Fruit fly (Drosophila melanogaster) whole organism, prepupa: Measurements from ENCODE around the gene Dpck.
A peak's percentile ranks its signal among the peaks of the same experiment; 100 is the strongest.

Source experiments
- Blimp-1 ChIP-seq: fragments of 200-800 bp; sonication (Bioruptor generic); optimal IDR thresholded peaks from 3 replicates; lab custom pipeline; 2017; ENCODE audit warnings: missing biosample characterization, missing genetic modification characterization, mild to moderate bottlenecking, moderate library complexity, missing genetic modification reagents
- CG10669 ChIP-seq: fragments of 200-800 bp; sonication (Bioruptor generic); optimal IDR thresholded peaks from 3 replicates; lab custom pipeline; 2018; ENCODE audit warnings: missing biosample characterization, mild to moderate bottlenecking, missing genetic modification characterization, moderate library complexity
- CG11762 ChIP-seq: fragments of 200-800 bp; sonication (Bioruptor generic); optimal IDR thresholded peaks from 3 replicates; lab custom pipeline; 2016; ENCODE audit warnings: missing biosample characterization, missing genetic modification characterization; ENCODE audit not compliant: insufficient read depth
- CG15336 ChIP-seq: fragments of 200-800 bp; sonication (Bioruptor generic); IDR thresholded peaks from 2 replicates; pipeline ENCODE4 v1.3.6; 2022; ENCODE audit warnings: missing biosample characterization, missing genetic modification characterization
- CG1621 ChIP-seq: fragments of 200-800 bp; sonication (Bioruptor generic); optimal IDR thresholded peaks from 3 replicates; lab custom pipeline; 2018; ENCODE audit warnings: missing biosample characterization, mild to moderate bottlenecking, missing genetic modification characterization
- CG3032 ChIP-seq: fragments of 200-800 bp; optimal IDR thresholded peaks from 2 replicates; lab custom pipeline; 2019; ENCODE audit warnings: missing biosample characterization, mild to moderate bottlenecking, missing genetic modification characterization, moderate library complexity
- CG32006 ChIP-seq: fragments of 200-800 bp; sonication (Bioruptor generic); optimal IDR thresholded peaks from 3 replicates; lab custom pipeline; 2017; ENCODE audit warnings: missing biosample characterization, mild to moderate bottlenecking, missing genetic modification characterization
- CG3919 ChIP-seq: fragments of 200-800 bp; sonication (Bioruptor generic); optimal IDR thresholded peaks from 3 replicates; lab custom pipeline; 2016; ENCODE audit warnings: missing biosample characterization, missing genetic modification characterization
- CG6163 ChIP-seq: fragments of 200-800 bp; sonication (Bioruptor generic); IDR thresholded peaks from 3 replicates; pipeline ENCODE4 v1.3.6; 2022; ENCODE audit warnings: missing biosample characterization, missing genetic modification characterization
- CG6276 ChIP-seq: fragments of 200-800 bp; sonication (Bioruptor generic); optimal IDR thresholded peaks from 2 replicates; lab custom pipeline; 2017; ENCODE audit warnings: missing biosample characterization, mild to moderate bottlenecking, missing genetic modification characterization
- CG6792 ChIP-seq: fragments of 200-800 bp; sonication (Bioruptor generic); optimal IDR thresholded peaks from 3 replicates; lab custom pipeline; 2016; ENCODE audit warnings: missing biosample characterization, missing genetic modification characterization
- CG6808 ChIP-seq: fragments of 200-800 bp; sonication (Bioruptor generic); optimal IDR thresholded peaks from 3 replicates; lab custom pipeline; 2017; ENCODE audit warnings: missing biosample characterization, missing genetic modification characterization, mild to moderate bottlenecking, moderate library complexity, missing genetic modification reagents
- CG6854 ChIP-seq: fragments of 200-800 bp; sonication (Bioruptor generic); optimal IDR thresholded peaks from 2 replicates; lab custom pipeline; 2017; ENCODE audit warnings: missing biosample characterization, mild to moderate bottlenecking, missing genetic modification characterization
- CG7368 ChIP-seq: fragments of 200-800 bp; sonication (Bioruptor generic); optimal IDR thresholded peaks from 3 replicates; lab custom pipeline; 2016; ENCODE audit warnings: missing biosample characterization, missing genetic modification characterization
- CG8119 ChIP-seq: fragments of 200-800 bp; sonication (Bioruptor generic); IDR thresholded peaks from 3 replicates; pipeline ENCODE4 v1.3.6; 2022; ENCODE audit warnings: missing biosample characterization, missing genetic modification characterization
- CG8319 ChIP-seq: fragments of 200-800 bp; sonication (Bioruptor generic); optimal IDR thresholded peaks from 3 replicates; lab custom pipeline; 2016; ENCODE audit warnings: missing biosample characterization, missing genetic modification characterization
- CG8632 ChIP-seq: fragments of 200-800 bp; sonication (Bioruptor generic); optimal IDR thresholded peaks from 3 replicates; lab custom pipeline; 2016; ENCODE audit warnings: missing biosample characterization, missing genetic modification characterization
- CG9139 ChIP-seq: fragments of 200-800 bp; sonication (Bioruptor generic); optimal IDR thresholded peaks from 3 replicates; lab custom pipeline; 2017; ENCODE audit warnings: missing biosample characterization, mild to moderate bottlenecking, missing genetic modification characterization
- Eip75B ChIP-seq: fragments of 200-800 bp; sonication (Bioruptor generic); optimal IDR thresholded peaks from 3 replicates; lab custom pipeline; 2016; ENCODE audit warnings: missing biosample characterization, missing genetic modification characterization
- Eip78C ChIP-seq: fragments of 200-800 bp; sonication (Bioruptor generic); peaks from one replicate; lab custom pipeline; 2016; ENCODE audit warnings: missing biosample characterization, missing genetic modification characterization
- Eip93F ChIP-seq: fragments of 200-800 bp; sonication (Bioruptor generic); optimal IDR thresholded peaks from 2 replicates; lab custom pipeline; 2016; ENCODE audit warnings: missing biosample characterization, mild to moderate bottlenecking, missing genetic modification characterization
- Ets21C ChIP-seq: fragments of 200-800 bp; sonication (Bioruptor generic); optimal IDR thresholded peaks from 3 replicates; lab custom pipeline; 2016; ENCODE audit warnings: missing biosample characterization, missing genetic modification characterization
- Hr39 ChIP-seq: fragments of 200-800 bp; sonication (Bioruptor generic); optimal IDR thresholded peaks from 2 replicates; lab custom pipeline; 2016; ENCODE audit warnings: missing biosample characterization, missing genetic modification characterization
- Hr4 ChIP-seq: fragments of 200-800 bp; sonication (Bioruptor generic); optimal IDR thresholded peaks from 3 replicates; lab custom pipeline; 2016; ENCODE audit warnings: missing biosample characterization, missing genetic modification characterization
- Lpt ChIP-seq: fragments of 200-800 bp; sonication (Bioruptor generic); optimal IDR thresholded peaks from 3 replicates; lab custom pipeline; 2016; ENCODE audit warnings: missing biosample characterization, missing genetic modification characterization
- Met ChIP-seq: fragments of 200-800 bp; sonication (Bioruptor generic); optimal IDR thresholded peaks from 3 replicates; lab custom pipeline; 2016; ENCODE audit warnings: missing biosample characterization, missing genetic modification characterization
- Smox ChIP-seq: fragments of 200-800 bp; sonication (Bioruptor generic); optimal IDR thresholded peaks from 3 replicates; lab custom pipeline; 2016; ENCODE audit warnings: missing biosample characterization, missing genetic modification characterization
- achi ChIP-seq: fragments of 200-800 bp; sonication (Bioruptor generic); optimal IDR thresholded peaks from 3 replicates; lab custom pipeline; 2016; ENCODE audit warnings: missing biosample characterization, missing genetic modification characterization
- acj6 ChIP-seq: fragments of 200-800 bp; sonication (Bioruptor generic); optimal IDR thresholded peaks from 3 replicates; lab custom pipeline; 2016; ENCODE audit warnings: missing biosample characterization, missing genetic modification characterization
- dsx ChIP-seq: fragments of 200-800 bp; optimal IDR thresholded peaks from 3 replicates; lab custom pipeline; 2019; ENCODE audit warnings: missing biosample characterization, mild to moderate bottlenecking, missing genetic modification characterization, moderate library complexity; ENCODE audit not compliant: poor library complexity, severe bottlenecking
- eg ChIP-seq: fragments of 200-800 bp; sonication (Bioruptor generic); IDR thresholded peaks from 3 replicates; pipeline ENCODE4 v1.3.6; 2022; ENCODE audit warnings: missing biosample characterization, missing genetic modification characterization
- fd59A ChIP-seq: fragments of 200-800 bp; sonication (Bioruptor generic); optimal IDR thresholded peaks from 2 replicates; lab custom pipeline; 2017; ENCODE audit warnings: missing biosample characterization, mild to moderate bottlenecking, missing genetic modification characterization, missing genetic modification reagents
- fkh ChIP-seq: fragments of 200-800 bp; sonication (Bioruptor generic); optimal IDR thresholded peaks from 3 replicates; lab custom pipeline; 2017; ENCODE audit warnings: missing biosample characterization, mild to moderate bottlenecking, missing genetic modification characterization, moderate library complexity
- lz ChIP-seq: fragments of 200-800 bp; sonication (Bioruptor generic); optimal IDR thresholded peaks from 3 replicates; lab custom pipeline; 2016; ENCODE audit warnings: missing biosample characterization, missing genetic modification characterization
- pdm3 ChIP-seq: fragments of 200-800 bp; sonication (Bioruptor generic); optimal IDR thresholded peaks from 3 replicates; lab custom pipeline; 2016; ENCODE audit warnings: missing biosample characterization, missing genetic modification characterization
- salr ChIP-seq, 2 experiments: fragments of 200-800 bp; sonication (Bioruptor generic); optimal IDR thresholded peaks; 3 replicates each; lab custom pipeline; 2016 to 2018; ENCODE audit warnings: missing biosample characterization in 2 of 2, missing genetic modification characterization in 2 of 2, mild to moderate bottlenecking in 1 of 2
- spab ChIP-seq: fragments of 200-800 bp; sonication (Bioruptor generic); optimal IDR thresholded peaks from 2 replicates; lab custom pipeline; 2017; ENCODE audit warnings: missing biosample characterization, mild to moderate bottlenecking, missing genetic modification characterization, missing genetic modification reagents
- ss ChIP-seq, 2 experiments: fragments of 200-800 bp; sonication (Bioruptor generic); optimal IDR thresholded peaks; 2 replicates in 1 of 2; 3 replicates in 1 of 2; lab custom pipeline; 2017 to 2018; ENCODE audit warnings: mild to moderate bottlenecking in 2 of 2, missing biosample characterization in 2 of 2, missing genetic modification characterization in 2 of 2, moderate library complexity in 1 of 2
- svp ChIP-seq: fragments of 200-800 bp; sonication (Bioruptor generic); peaks from one replicate; lab custom pipeline; 2016; ENCODE audit warnings: missing biosample characterization, missing genetic modification characterization
- topi ChIP-seq: fragments of 200-800 bp; sonication (Bioruptor generic); optimal IDR thresholded peaks from 3 replicates; lab custom pipeline; 2016; ENCODE audit warnings: missing biosample characterization, missing genetic modification characterization

Dpck gene

DNA sequence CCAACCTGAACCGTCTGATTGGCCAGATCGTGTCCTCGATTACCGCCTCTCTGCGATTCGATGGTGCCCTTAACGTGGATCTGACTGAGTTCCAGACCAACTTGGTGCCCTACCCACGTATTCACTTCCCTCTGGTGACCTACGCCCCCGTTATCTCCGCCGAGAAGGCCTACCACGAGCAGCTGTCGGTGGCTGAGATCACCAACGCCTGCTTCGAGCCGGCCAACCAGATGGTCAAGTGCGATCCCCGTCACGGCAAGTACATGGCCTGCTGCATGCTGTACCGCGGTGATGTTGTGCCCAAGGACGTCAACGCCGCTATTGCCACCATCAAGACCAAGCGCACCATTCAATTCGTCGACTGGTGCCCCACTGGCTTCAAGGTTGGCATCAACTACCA lies 5.9 kb downstream of the Dpck start:
- TF ChIP-seq spab (GFP tag; lab: Kevin White, UChicago) (no peak), pdm3 (GFP tag; lab: Kevin White, UChicago) (no peak), svp (peak; percentile 79), CG6163 (no peak), lz (GFP tag; lab: Kevin White, UChicago) (no peak), Lpt (GFP tag; lab: Kevin White, UChicago) (no peak), CG32006 (GFP tag; lab: Kevin White, UChicago) (no peak)

DNA sequence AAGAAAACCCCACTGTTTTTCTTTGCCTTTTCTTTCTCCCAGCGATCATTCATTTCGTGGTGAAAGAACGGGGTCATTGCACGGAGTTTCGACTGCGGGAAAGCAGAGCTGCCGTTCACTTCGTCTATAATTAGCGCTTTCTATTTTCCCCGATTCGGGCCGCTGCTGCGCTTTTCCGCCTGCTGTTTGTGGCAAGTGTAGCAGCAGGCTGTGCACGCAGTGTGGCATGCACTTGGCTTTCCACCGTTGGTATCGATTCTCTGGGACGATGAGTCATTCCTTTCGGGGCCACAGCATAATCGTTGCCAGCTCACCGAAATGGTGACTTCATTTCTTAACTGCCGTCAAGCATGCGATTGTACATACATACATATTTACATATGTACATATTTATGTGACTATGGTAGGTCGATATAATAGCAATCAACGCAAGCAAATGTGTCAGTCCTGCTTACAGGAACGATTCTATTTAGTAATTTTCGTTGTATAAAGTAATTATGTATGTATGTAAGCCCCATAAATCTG lies 6.9 kb downstream of the Dpck start:
- TF ChIP-seq Lpt (GFP tag; lab: Kevin White, UChicago) = peak; percentile 21
- TF ChIP-seq CG3919 (GFP tag; lab: Kevin White, UChicago) = no peak
- 0 out of 3 replicates have a peak, but pooled peaks have one; percentile 12 for TF ChIP-seq CG8119
- peak; percentile 5; the same call in 1 of the 2 replicates for TF ChIP-seq CG15336
- no peak for TF ChIP-seq CG8319 (GFP tag; lab: Kevin White, UChicago)
- TF ChIP-seq CG10669 (GFP tag; lab: Kevin White, UChicago) = no peak
- peak; percentile 3 to 87 for TF ChIP-seq ss (GFP tag; optimal IDR thresholded peaks at IDR 0.05; lab: Kevin White, UChicago)
- no peak for TF ChIP-seq topi (GFP tag; lab: Kevin White, UChicago)
- TF ChIP-seq svp = peak; percentile 57
- peak; percentile 58 for TF ChIP-seq Eip78C (GFP tag; lab: Kevin White, UChicago)
- peak; percentile 47; the same call in 2 of the 3 replicates for TF ChIP-seq eg (GFP tag; lab: Robert Waterston, UW)
- TF ChIP-seq Met = no peak

DNA sequence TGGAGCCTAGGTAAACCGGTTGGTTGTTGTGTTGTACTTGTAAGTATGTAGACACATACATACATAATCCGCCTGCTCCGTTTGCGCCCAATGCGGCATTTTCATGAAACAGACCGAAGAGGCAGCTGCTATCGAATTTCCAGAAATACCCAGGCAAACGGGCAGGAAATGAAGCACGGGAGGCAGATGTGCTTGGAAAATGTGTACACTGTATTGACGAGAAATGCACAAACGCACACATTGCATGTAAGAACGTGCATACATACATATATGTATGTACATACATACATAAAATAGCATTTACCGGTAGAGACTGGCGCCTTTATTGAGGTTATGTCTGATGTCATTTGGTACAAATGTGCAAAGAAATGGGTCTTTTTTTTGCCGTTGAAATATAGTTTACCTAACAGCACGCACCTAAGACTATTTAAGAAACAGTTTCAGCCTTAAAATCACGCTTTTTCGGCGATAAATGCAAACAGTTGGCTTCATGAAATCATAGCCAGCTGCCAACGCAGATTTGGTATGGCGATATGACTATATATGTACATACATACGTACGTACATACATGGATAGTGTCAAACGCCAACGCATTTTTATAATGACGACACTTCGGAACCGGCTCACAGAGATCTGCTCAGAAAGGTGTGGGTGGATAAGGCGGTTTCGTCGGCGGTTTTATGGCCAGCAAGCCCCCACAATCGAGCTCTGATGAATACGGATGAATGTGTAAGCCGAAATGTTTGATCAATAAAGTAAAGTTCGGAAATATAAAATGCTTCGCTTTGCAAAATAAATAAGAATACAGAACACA lies 7.7 kb downstream of the Dpck start:
- TF ChIP-seq Eip75B (GFP tag; lab: Kevin White, UChicago) (no peak), Eip78C (GFP tag; lab: Kevin White, UChicago) (peak; percentile 42), svp (peak; percentile 11), CG6808 (GFP tag; lab: Kevin White, UChicago) (peak; percentile 35), achi (GFP tag; lab: Kevin White, UChicago) (peak; percentile 2), CG9139 (GFP tag; lab: Kevin White, UChicago) (no peak), pdm3 (GFP tag; lab: Kevin White, UChicago) (no peak), CG6854 (GFP tag; lab: Kevin White, UChicago) (peak; percentile 2), fkh (GFP tag; lab: Kevin White, UChicago) (peak; percentile 42), ss (GFP tag; optimal IDR thresholded peaks at IDR 0.05; lab: Kevin White, UChicago) (peak in 1 of 2 experiments; percentile 13), Met (peak; percentile 12), Lpt (GFP tag; lab: Kevin White, UChicago) (peak; percentile 67), dsx (GFP tag; lab: Kevin White, UChicago) (peak; percentile 32), salr (GFP tag; optimal IDR thresholded peaks at IDR 0.05; lab: Kevin White, UChicago) (no peak)
- TF ChIP-seq, all 60 proteins: peak for 10

DNA sequence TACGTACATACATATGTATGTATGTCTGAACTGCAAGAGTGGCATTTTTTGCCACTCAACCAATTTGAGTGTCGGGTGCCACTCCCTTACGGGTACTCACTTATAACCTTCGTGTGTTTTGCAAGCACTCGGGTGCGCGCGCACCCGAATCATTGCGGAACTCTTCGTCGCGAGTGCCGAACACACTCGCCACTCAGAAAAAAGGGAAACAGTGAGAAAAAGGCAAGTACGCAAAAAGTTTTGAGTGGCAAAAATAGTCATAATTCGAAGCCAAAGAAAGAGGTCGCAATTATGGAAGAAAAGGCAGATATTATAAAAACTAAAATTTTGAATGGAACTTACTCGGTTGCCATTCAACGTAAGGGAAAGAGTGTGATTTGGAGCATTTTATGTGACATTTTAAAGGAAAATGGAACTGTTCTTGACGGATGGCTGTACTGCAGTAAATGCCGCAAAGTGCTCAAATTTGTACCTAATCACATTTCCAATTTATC lies 8.4 kb downstream of the Dpck start:
- TF ChIP-seq Smox (no peak), CG8119 (peak; percentile 35; the same call in 2 of the 3 replicates), CG6808 (GFP tag; lab: Kevin White, UChicago) (no peak), svp (peak; percentile 52), CG6792 (GFP tag; lab: Kevin White, UChicago) (no peak), CG8632 (GFP tag; lab: Kevin White, UChicago) (peak; percentile 8), salr (GFP tag; optimal IDR thresholded peaks at IDR 0.05; lab: Kevin White, UChicago) (peak in 1 of 2 experiments; percentile 3), CG3032 (tag; lab: Kevin White, UChicago) (peak; percentile 4), lz (GFP tag; lab: Kevin White, UChicago) (peak; percentile 1), Hr4 (peak; percentile 26), acj6 (GFP tag; lab: Kevin White, UChicago) (no peak), Blimp-1 (GFP tag; lab: Kevin White, UChicago) (no peak), Hr39 (GFP tag; lab: Kevin White, UChicago) (no peak), fkh (GFP tag; lab: Kevin White, UChicago) (no peak), eg (GFP tag; lab: Robert Waterston, UW) (peak; percentile 34; the same call in 1 of the 3 replicates), topi (GFP tag; lab: Kevin White, UChicago) (peak; percentile 16), fd59A (GFP tag; lab: Kevin White, UChicago) (no peak), CG11762 (GFP tag; lab: Kevin White, UChicago) (no peak), CG7368 (GFP tag; lab: Kevin White, UChicago) (no peak), Ets21C (GFP tag; lab: Kevin White, UChicago) (no peak), CG6276 (GFP tag; lab: Kevin White, UChicago) (no peak), Eip93F (GFP tag; lab: Kevin White, UChicago) (no peak), ss (GFP tag; optimal IDR thresholded peaks at IDR 0.05; lab: Kevin White, UChicago) (peak in 1 of 2 experiments; percentile 12), CG1621 (tag; lab: Kevin White, UChicago) (peak; percentile 13), CG6854 (GFP tag; lab: Kevin White, UChicago) (no peak), CG9139 (GFP tag; lab: Kevin White, UChicago) (no peak)
